Worm (Caenorhabditis elegans) whole organism, midembryonic: Measurements from ENCODE around the gene txt-13.

ENCODE experiments used
- T22C8.4 ChIP-seq: fragments of 200-800 bp; sonication (Bioruptor generic); IDR thresholded peaks from 2 replicates; pipeline ENCODE4 v1.3.6; 2022; ENCODE audit warnings: missing genetic modification characterization, missing compliant biosample characterization
- cog-1 ChIP-seq: sonication (generic microtip); optimal IDR thresholded peaks from 2 replicates; lab custom pipeline; 2016; ENCODE audit warnings: missing genetic modification characterization, missing compliant biosample characterization
- flt-1 ChIP-seq: fragments of 200-800 bp; sonication (Bioruptor generic); IDR thresholded peaks from 2 replicates; pipeline ENCODE4 v1.3.6; 2022; ENCODE audit warnings: missing genetic modification characterization, missing compliant biosample characterization
- klf-2 ChIP-seq: fragments of 200-800 bp; sonication (Bioruptor generic); conservative IDR thresholded peaks from 2 replicates; pipeline ENCODE4 v1.3.6; 2022; ENCODE audit warnings: missing genetic modification reagents, missing genetic modification characterization, missing compliant biosample characterization
- med-1 ChIP-seq: sonication (generic microtip); optimal IDR thresholded peaks from 2 replicates; lab custom pipeline; 2017; ENCODE audit warnings: missing genetic modification characterization, mild to moderate bottlenecking, missing compliant biosample characterization, antibody characterized with exemption, missing genetic modification reagents; ENCODE audit not compliant: insufficient read depth
- ref-1 ChIP-seq: fragments of 200-800 bp; sonication (Bioruptor generic); conservative IDR thresholded peaks from 2 replicates; pipeline ENCODE4 v1.3.6; 2022; ENCODE audit warnings: missing genetic modification reagents, missing genetic modification characterization, missing compliant biosample characterization
- tab-1 ChIP-seq: fragments of 200-800 bp; sonication (Bioruptor generic); IDR thresholded peaks from 2 replicates; pipeline ENCODE4 v1.3.6; 2022; ENCODE audit warnings: missing genetic modification characterization, missing compliant biosample characterization
- ztf-23 ChIP-seq: fragments of 200-800 bp; sonication (Bioruptor generic); IDR thresholded peaks from 2 replicates; pipeline ENCODE4 v1.3.6; 2022; ENCODE audit warnings: missing genetic modification reagents, missing genetic modification characterization, missing compliant biosample characterization
- ztf-29 ChIP-seq: fragments of 200-800 bp; sonication (Bioruptor generic); IDR thresholded peaks from 2 replicates; pipeline ENCODE4 v1.3.6; 2022; ENCODE audit warnings: missing genetic modification reagents, missing genetic modification characterization, missing compliant biosample characterization

Gene txt-13

ce11 chrII:10582318-10582717 lies 11.9 kb downstream of the txt-13 start, which contains the start of gene mrps-22:
Gene mrps-22, plus strand, starts transcription at chrII:10582618.
- TF ChIP-seq flt-1 (GFP tag; lab: Robert Waterston, UW) (no peak), ztf-23 (GFP tag; lab: Robert Waterston, UW) (no peak), tab-1 (GFP tag; lab: Robert Waterston, UW) (no peak), klf-2 (GFP tag; lab: Robert Waterston, UW) (no peak), T22C8.4 (no peak), cog-1 (tag; lab: Kevin White, UChicago) (no peak), med-1 (GFP tag; lab: Kevin White, UChicago) (no peak), ref-1 (GFP tag; lab: Robert Waterston, UW) (no peak), ztf-29 (GFP tag; lab: Robert Waterston, UW) (no peak)

- TF ChIP-seq ztf-23 (GFP tag; lab: Robert Waterston, UW), result no peak
- TF ChIP-seq klf-2 (GFP tag; lab: Robert Waterston, UW), result no peak
- no peak for TF ChIP-seq med-1 (GFP tag; lab: Kevin White, UChicago)
- TF ChIP-seq ztf-29 (GFP tag; lab: Robert Waterston, UW), result no peak
- TF ChIP-seq tab-1 (GFP tag; lab: Robert Waterston, UW), result no peak
- TF ChIP-seq T22C8.4, result no peak
- no peak for TF ChIP-seq ref-1 (GFP tag; lab: Robert Waterston, UW)
These were observed 13.6 kb downstream of the txt-13 start, which contains the start of gene algn-9 for ce11 chrII:10584036-10584435. Gene algn-9, plus strand, starts transcription at chrII:10584336.

- TF ChIP-seq ref-1 (GFP tag; lab: Robert Waterston, UW) (no peak), ztf-29 (GFP tag; lab: Robert Waterston, UW) (no peak), ztf-23 (GFP tag; lab: Robert Waterston, UW) (no peak), tab-1 (GFP tag; lab: Robert Waterston, UW) (no peak), flt-1 (GFP tag; lab: Robert Waterston, UW) (no peak), klf-2 (GFP tag; lab: Robert Waterston, UW) (no peak), T22C8.4 (no peak), cog-1 (tag; lab: Kevin White, UChicago) (no peak), med-1 (GFP tag; lab: Kevin White, UChicago) (no peak)
These were observed 17.3 kb downstream of the txt-13 start, which contains the start of gene crn-3 for ce11 chrII:10587742-10588141. Gene crn-3, plus strand, starts transcription at chrII:10588042.

- TF ChIP-seq flt-1 (GFP tag; lab: Robert Waterston, UW) (no peak), ztf-23 (GFP tag; lab: Robert Waterston, UW) (no peak), T22C8.4 (no peak), tab-1 (GFP tag; lab: Robert Waterston, UW) (no peak), klf-2 (GFP tag; lab: Robert Waterston, UW) (no peak), ref-1 (GFP tag; lab: Robert Waterston, UW) (no peak), cog-1 (tag; lab: Kevin White, UChicago) (no peak), med-1 (GFP tag; lab: Kevin White, UChicago) (no peak), ztf-29 (GFP tag; lab: Robert Waterston, UW) (no peak)
These were observed 22.1 kb downstream of the txt-13 start, which contains the start of gene crn-5 for ce11 chrII:10592452-10592851. Gene crn-5, plus strand, starts transcription at chrII:10592752.

ce11 chrII:10594312-10594711 lies 23.9 kb downstream of the txt-13 start:
- no peak for TF ChIP-seq tab-1 (GFP tag; lab: Robert Waterston, UW)
- no peak for TF ChIP-seq med-1 (GFP tag; lab: Kevin White, UChicago)
- TF ChIP-seq ztf-23 (GFP tag; lab: Robert Waterston, UW), result no peak
- no peak for TF ChIP-seq cog-1 (tag; lab: Kevin White, UChicago)

ce11 chrII:10594758-10595157 lies 24.4 kb downstream of the txt-13 start, which contains the start of gene C14A4.6:
Gene C14A4.6, minus strand, starts transcription at chrII:10594776.
- TF ChIP-seq flt-1 (GFP tag; lab: Robert Waterston, UW) (no peak), ref-1 (GFP tag; lab: Robert Waterston, UW) (no peak), ztf-23 (GFP tag; lab: Robert Waterston, UW) (no peak), med-1 (GFP tag; lab: Kevin White, UChicago) (no peak), klf-2 (GFP tag; lab: Robert Waterston, UW) (no peak), T22C8.4 (no peak), ztf-29 (GFP tag; lab: Robert Waterston, UW) (no peak), cog-1 (tag; lab: Kevin White, UChicago) (no peak), tab-1 (GFP tag; lab: Robert Waterston, UW) (no peak)

ce11 chrII:10596462-10596861 lies 26.1 kb downstream of the txt-13 start, which contains the start of gene C14A4.7:
Gene C14A4.7, minus strand, starts transcription at chrII:10596562.
- TF ChIP-seq flt-1 (GFP tag; lab: Robert Waterston, UW) (no peak), klf-2 (GFP tag; lab: Robert Waterston, UW) (no peak), med-1 (GFP tag; lab: Kevin White, UChicago) (no peak), cog-1 (tag; lab: Kevin White, UChicago) (no peak), tab-1 (GFP tag; lab: Robert Waterston, UW) (no peak), ztf-29 (GFP tag; lab: Robert Waterston, UW) (no peak), ref-1 (GFP tag; lab: Robert Waterston, UW) (no peak)

ce11 chrII:10598039-10598438 lies 27.6 kb downstream of the txt-13 start, which contains the start of gene C14A4.8:
Gene C14A4.8, minus strand, starts transcription at chrII:10598139.
- TF ChIP-seq T22C8.4, result no peak
- no peak for TF ChIP-seq med-1 (GFP tag; lab: Kevin White, UChicago)
- TF ChIP-seq ztf-23 (GFP tag; lab: Robert Waterston, UW), result no peak
- no peak for TF ChIP-seq ztf-29 (GFP tag; lab: Robert Waterston, UW)
- no peak for TF ChIP-seq flt-1 (GFP tag; lab: Robert Waterston, UW)
- TF ChIP-seq ref-1 (GFP tag; lab: Robert Waterston, UW), result no peak
- TF ChIP-seq klf-2 (GFP tag; lab: Robert Waterston, UW), result no peak
- no peak for TF ChIP-seq cog-1 (tag; lab: Kevin White, UChicago)
- TF ChIP-seq tab-1 (GFP tag; lab: Robert Waterston, UW), result no peak

- TF ChIP-seq flt-1 (GFP tag; lab: Robert Waterston, UW) (no peak), ztf-29 (GFP tag; lab: Robert Waterston, UW) (no peak), klf-2 (GFP tag; lab: Robert Waterston, UW) (no peak)
These were observed 28.6 kb downstream of the txt-13 start, which contains the start of gene C14A4.9 for ce11 chrII:10598970-10599369. Gene C14A4.9, plus strand, starts transcription at chrII:10599337.
